Worm (Caenorhabditis elegans): ENCODE measurements around the gene F55G7.5.

ce11 chrX:11906626-11907025 lies 32.1 kb downstream of the F55G7.5 start:
- TF ChIP-seq F52B5.7 (tag; optimal IDR thresholded peaks at IDR 0.05) (no peak), egrh-3 (GFP tag; IDR thresholded peaks at IDR 0.05) (no peak), lin-40 (tag; optimal IDR thresholded peaks at IDR 0.05) (no peak), xnd-1 (tag; optimal IDR thresholded peaks at IDR 0.05) (no peak), snpc-4 (GFP tag; optimal IDR thresholded peaks at IDR 0.05) (no peak), snpc-4 (tag; optimal IDR thresholded peaks at IDR 0.05) (no peak), him-1 (tag; optimal IDR thresholded peaks at IDR 0.05) (no peak)
